Fruit fly (Drosophila melanogaster): Measurements from ENCODE around the gene CG11523.
A peak's percentile ranks its signal among the peaks of the same experiment; 100 is the strongest.

CG11523 gene

DNA sequence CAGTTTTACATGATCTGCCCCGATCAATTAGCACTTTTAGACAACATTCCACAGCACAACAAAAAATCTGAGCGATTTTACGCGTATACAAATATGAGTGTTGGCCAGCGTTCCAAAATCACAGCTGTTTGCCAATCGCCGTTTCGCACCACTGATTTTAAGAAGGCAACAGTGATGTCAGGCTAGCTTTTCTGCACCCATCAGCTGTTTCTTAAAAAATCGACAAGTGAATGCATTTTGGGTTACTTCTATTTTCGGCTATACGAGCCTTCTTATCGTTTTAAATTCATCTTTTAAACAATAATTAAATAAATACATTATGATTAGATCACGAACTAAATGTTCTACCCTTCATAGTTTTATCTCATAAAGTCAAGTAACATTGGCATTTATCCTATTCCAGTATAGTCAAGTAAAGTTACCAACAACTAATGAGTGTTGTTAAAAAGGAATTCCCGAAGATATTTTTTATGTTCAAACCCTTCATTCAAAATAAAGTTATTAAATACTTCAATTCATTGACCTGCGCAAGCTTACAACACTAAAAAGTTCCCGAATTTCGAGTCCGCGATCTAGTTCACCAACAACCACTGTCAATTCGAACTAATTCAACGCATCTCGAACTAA lies 3.6 kb downstream of the CG11523 start, which contains the start of the genes Rich and Ddx1 (continued):
- TF ChIP-seq CG9437 (GFP tag; optimal IDR thresholded peaks at IDR 0.05) (peak; percentile 64), Ada2b (GFP tag; IDR thresholded peaks at IDR 0.05) (no peak), Deaf1 (tag; optimal IDR thresholded peaks at IDR 0.05) (no peak), HLHmδ (GFP tag; optimal IDR thresholded peaks at IDR 0.05) (no peak), CG3065 (GFP tag; optimal IDR thresholded peaks at IDR 0.05) (peak; percentile 35), CG1529 (GFP tag; optimal IDR thresholded peaks at IDR 0.05) (peak; percentile 42), CG3838 (GFP tag; optimal IDR thresholded peaks at IDR 0.05) (no peak), chm (GFP tag; IDR thresholded peaks at IDR 0.05) (no peak; the same call in 1 of the 2 replicates), Mrtf (GFP tag; IDR thresholded peaks at IDR 0.05) (no peak), pum (GFP tag; optimal IDR thresholded peaks at IDR 0.05) (peak; percentile 19), pzg (GFP tag; optimal IDR thresholded peaks at IDR 0.05) (peak; percentile 57), CHES-1-like (GFP tag; optimal IDR thresholded peaks at IDR 0.05) (peak; percentile 36), gcm (GFP tag; optimal IDR thresholded peaks at IDR 0.05) (no peak), bbx (GFP tag; IDR thresholded peaks at IDR 0.05; ENCODE audit: partially characterized antibody) (no peak), Bteb2 (GFP tag; optimal IDR thresholded peaks at IDR 0.05) (peak; percentile 66), da (GFP tag; optimal IDR thresholded peaks at IDR 0.05) (no peak), Ptx1 (GFP tag; IDR thresholded peaks at IDR 0.05) (peak; percentile 50), CG5180 (GFP tag; optimal IDR thresholded peaks at IDR 0.05) (no peak), CG13624 (GFP tag; optimal IDR thresholded peaks at IDR 0.05) (peak; percentile 41), CG4854 (GFP tag; optimal IDR thresholded peaks at IDR 0.05) (peak; percentile 18), CG6272 (GFP tag; IDR thresholded peaks at IDR 0.05) (no peak), CG6254 (GFP tag; optimal IDR thresholded peaks at IDR 0.05) (peak; percentile 49), Sin3A (optimal IDR thresholded peaks at IDR 0.05) (peak; percentile 13), Taf1 (GFP tag; IDR thresholded peaks at IDR 0.05) (no peak), CG11504 (tag; optimal IDR thresholded peaks at IDR 0.05) (no peak), B-H1 (GFP tag; IDR thresholded peaks at IDR 0.05) (no peak), ham (GFP tag; IDR thresholded peaks at IDR 0.05) (no peak), knrl (GFP tag; IDR thresholded peaks at IDR 0.05; ENCODE audit: partially characterized antibody) (no peak), H2.0 (GFP tag; IDR thresholded peaks at IDR 0.05) (no peak), ato (GFP tag; IDR thresholded peaks at IDR 0.05; ENCODE audit: partially characterized antibody) (no peak), tx (GFP tag; optimal IDR thresholded peaks at IDR 0.05) (no peak), fru (optimal IDR thresholded peaks at IDR 0.05) (no peak), Drgx (GFP tag; IDR thresholded peaks at IDR 0.05) (no peak), Fer3 (tag; optimal IDR thresholded peaks at IDR 0.05) (no peak), CG30020 (tag; optimal IDR thresholded peaks at IDR 0.05) (peak; percentile 43), CG3281 (GFP tag; optimal IDR thresholded peaks at IDR 0.05) (no peak), br (optimal IDR thresholded peaks at IDR 0.05) (no peak), CG3847 (GFP tag; IDR thresholded peaks at IDR 0.05) (peak; percentile 65), CG3995 (GFP tag; optimal IDR thresholded peaks at IDR 0.05) (peak; percentile 45), peb (GFP tag; IDR thresholded peaks at IDR 0.05) (no peak), CG30403 (GFP tag; optimal IDR thresholded peaks at IDR 0.05) (peak; percentile 76), Asciz (GFP tag; optimal IDR thresholded peaks at IDR 0.05) (no peak), CG8388 (GFP tag; optimal IDR thresholded peaks at IDR 0.05) (no peak), Hand (GFP tag; optimal IDR thresholded peaks at IDR 0.05) (no peak), CG32767 (GFP tag; IDR thresholded peaks at IDR 0.05) (no peak), CG7963 (GFP tag; IDR thresholded peaks at IDR 0.05; ENCODE audit: partially characterized antibody) (no peak), CG2889 (GFP tag; IDR thresholded peaks at IDR 0.05) (no peak), CG11398 (GFP tag; optimal IDR thresholded peaks at IDR 0.05) (no peak), Max (GFP tag; optimal IDR thresholded peaks at IDR 0.05) (peak; percentile 65), Hsf (GFP tag; optimal IDR thresholded peaks at IDR 0.05) (peak; percentile 57), CG31365 (tag; optimal IDR thresholded peaks at IDR 0.05) (no peak), dm (GFP tag; optimal IDR thresholded peaks at IDR 0.05) (peak; percentile 31)

All from whole organism, embryonic.